Fruit fly (Drosophila melanogaster) whole organism, adult: ENCODE measurements around the gene Edg78E.

Experiments
- CG7045 ChIP-seq: fragments of 200-800 bp; sonication (Bioruptor generic); optimal IDR thresholded peaks from 2 replicates; lab custom pipeline; 2017; ENCODE audit warnings: missing biosample characterization, mild to moderate bottlenecking, missing genetic modification characterization
- pad ChIP-seq: fragments of 200-800 bp; sonication (Bioruptor generic); optimal IDR thresholded peaks from 3 replicates; lab custom pipeline; 2017; ENCODE audit warnings: missing biosample characterization, missing genetic modification characterization, mild to moderate bottlenecking, moderate library complexity, missing genetic modification reagents

DNA sequence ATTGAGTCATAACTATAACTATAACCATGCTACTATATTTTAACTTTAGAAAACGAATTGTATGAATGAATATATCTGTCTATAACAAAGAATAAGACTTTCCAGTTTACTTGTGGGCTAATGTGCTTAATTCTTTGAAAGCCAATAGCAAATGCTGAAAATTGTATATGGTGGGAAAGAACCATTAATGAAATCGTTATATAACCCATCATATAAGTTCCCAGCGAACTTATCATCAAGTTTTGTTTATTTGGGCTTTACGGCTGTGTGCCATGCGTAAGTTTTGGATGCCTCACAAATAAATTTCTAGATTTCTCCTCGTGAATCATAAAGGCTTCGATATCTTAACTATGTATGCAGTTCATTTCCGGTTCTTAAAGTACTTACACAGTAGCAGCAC lies 13.8 kb downstream of the Edg78E start:
- no peak for TF ChIP-seq CG7045 (GFP tag; lab: Kevin White, UChicago)
- TF ChIP-seq pad (GFP tag; lab: Kevin White, UChicago), result no peak
